Worm (Caenorhabditis elegans): ENCODE measurements around the gene Y37A1B.7.

Gene Y37A1B.7

DNA sequence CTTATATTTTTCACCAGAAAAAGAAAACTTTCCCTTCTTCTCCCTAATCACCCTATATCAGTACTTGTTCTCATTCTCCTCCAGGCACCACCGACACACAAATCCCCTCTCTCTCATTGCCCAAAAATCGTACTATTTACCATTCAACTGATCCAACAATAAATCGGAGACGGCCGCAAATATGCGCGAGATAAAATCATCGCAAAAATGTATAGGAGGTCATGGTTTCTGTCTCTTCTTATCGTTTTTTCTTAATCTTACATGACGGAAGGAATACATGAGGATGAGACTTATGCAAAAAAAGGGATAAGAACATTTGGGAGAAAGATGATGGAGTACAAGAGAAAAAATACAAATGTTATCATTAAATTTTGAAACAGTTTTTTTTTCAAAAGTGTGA, 42.8 kb upstream of the Y37A1B.7 start:
- TF ChIP-seq ztf-3 (GFP tag; optimal IDR thresholded peaks at IDR 0.05), result no peak
- TF ChIP-seq rcor-1 (GFP tag; IDR thresholded peaks at IDR 0.05), result no peak
- TF ChIP-seq madf-10 (tag; optimal IDR thresholded peaks at IDR 0.05), result no peak
- TF ChIP-seq let-526 (GFP tag; IDR thresholded peaks at IDR 0.05), result no peak
- TF ChIP-seq rpc-1 (optimal IDR thresholded peaks at IDR 0.05), result no peak
- no peak for TF ChIP-seq rpc-1 (tag; optimal IDR thresholded peaks at IDR 0.05)
- no peak for TF ChIP-seq snpc-3.4 (tag; optimal IDR thresholded peaks at IDR 0.05)
- no peak for TF ChIP-seq attf-6 (GFP tag; IDR thresholded peaks at IDR 0.05)
- TF ChIP-seq C17E4.6 (GFP tag; IDR thresholded peaks at IDR 0.05), result no peak
- TF ChIP-seq die-1 (tag; optimal IDR thresholded peaks at IDR 0.05), result no peak
- no peak for TF ChIP-seq repo-1 (tag; optimal IDR thresholded peaks at IDR 0.05)

DNA sequence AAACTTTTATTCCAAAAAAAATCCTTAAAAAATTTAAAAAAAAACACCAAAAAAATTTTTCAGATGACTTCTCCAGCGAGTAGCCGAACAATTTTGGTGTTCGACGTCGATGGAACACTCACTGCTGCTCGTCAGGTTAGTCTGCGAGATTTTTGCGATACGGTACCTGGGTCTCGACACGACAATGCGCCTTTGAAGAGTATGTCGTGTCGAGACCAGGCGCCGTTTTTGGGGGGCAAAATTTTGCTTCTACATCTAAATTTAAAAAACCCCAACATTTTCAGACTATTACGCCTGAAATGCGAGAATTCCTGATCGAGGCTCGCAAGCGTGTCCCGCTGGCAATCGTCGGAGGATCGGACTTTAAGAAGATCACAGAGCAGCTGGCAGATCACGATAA, 39.9 kb upstream of the Y37A1B.7 start, which contains the start of gene F52B11.2:
TSS of gene F52B11.2 (plus strand) at position 64 of the 400 bp plus-strand sequence.
- TF ChIP-seq cebp-1 (GFP tag; IDR thresholded peaks at IDR 0.05), result no peak
- TF ChIP-seq cebp-1 (tag; optimal IDR thresholded peaks at IDR 0.05), result peak; percentile 17
- no peak for TF ChIP-seq somi-1 (GFP tag; optimal IDR thresholded peaks at IDR 0.05)
- no peak for TF ChIP-seq sea-2 (GFP tag; IDR thresholded peaks at IDR 0.05)
- 0 out of 2 replicates have a peak, but pooled peaks have one; percentile 37 for TF ChIP-seq ceh-58 (GFP tag; IDR thresholded peaks at IDR 0.05)
- TF ChIP-seq F49E8.2 (tag; optimal IDR thresholded peaks at IDR 0.05; ENCODE audit: insufficient read depth), result peak; percentile 46
- 0 out of 2 replicates have a peak, but pooled peaks have one; percentile 31 for TF ChIP-seq B0336.3 (GFP tag; IDR thresholded peaks at IDR 0.05)
- TF ChIP-seq Y56A3A.18 (GFP tag; IDR thresholded peaks at IDR 0.05), result no peak
- TF ChIP-seq mcd-1 (GFP tag; IDR thresholded peaks at IDR 0.05), result no peak
- TF ChIP-seq snpc-3.4 (tag; optimal IDR thresholded peaks at IDR 0.05), result no peak
- no peak for TF ChIP-seq ceh-79 (tag; optimal IDR thresholded peaks at IDR 0.05)
- TF ChIP-seq tlf-1 (GFP tag; optimal IDR thresholded peaks at IDR 0.05), result no peak
- TF ChIP-seq chd-7 (tag; optimal IDR thresholded peaks at IDR 0.05), result peak; percentile 8
- TF ChIP-seq lir-1 (GFP tag; conservative IDR thresholded peaks at IDR 0.05), result no peak
- no peak for TF ChIP-seq lsl-1 (GFP tag; optimal IDR thresholded peaks at IDR 0.05)
- TF ChIP-seq let-526 (GFP tag; IDR thresholded peaks at IDR 0.05), result 0 out of 2 replicates have a peak, but pooled peaks have one; percentile 26
- no peak for TF ChIP-seq sptf-2 (GFP tag; optimal IDR thresholded peaks at IDR 0.05)
- no peak for TF ChIP-seq lin-26 (GFP tag; IDR thresholded peaks at IDR 0.05)
- no peak for TF ChIP-seq let-607 (tag; optimal IDR thresholded peaks at IDR 0.05)
- no peak for TF ChIP-seq F57C9.4 (tag; optimal IDR thresholded peaks at IDR 0.05)
- 0 out of 2 replicates have a peak, but pooled peaks have one; percentile 16 for TF ChIP-seq pbrm-1 (GFP tag; IDR thresholded peaks at IDR 0.05)
- TF ChIP-seq ccch-3 (GFP tag; optimal IDR thresholded peaks at IDR 0.05), result no peak
- no peak for TF ChIP-seq F39B2.1 (GFP tag; IDR thresholded peaks at IDR 0.05)
- TF ChIP-seq mel-28 (tag; optimal IDR thresholded peaks at IDR 0.05; ENCODE audit: borderline replicate concordance), result no peak
- no peak for TF ChIP-seq B0035.1 (tag; optimal IDR thresholded peaks at IDR 0.05)
- no peak for TF ChIP-seq hlh-26 (GFP tag; conservative IDR thresholded peaks at IDR 0.05)
- peak; percentile 19 for TF ChIP-seq ceh-100 (GFP tag; IDR thresholded peaks at IDR 0.05)
- no peak for TF ChIP-seq F22D6.2 (tag; optimal IDR thresholded peaks at IDR 0.05)
- no peak for TF ChIP-seq F57A8.1 (GFP tag; optimal IDR thresholded peaks at IDR 0.05)
- no peak for TF ChIP-seq Y67H2A.10 (GFP tag; conservative IDR thresholded peaks at IDR 0.05)
- TF ChIP-seq aptf-3 (GFP tag; IDR thresholded peaks at IDR 0.05), result no peak
- TF ChIP-seq aptf-2 (GFP tag; conservative IDR thresholded peaks at IDR 0.05), result no peak
- TF ChIP-seq nfyb-1 (GFP tag; IDR thresholded peaks at IDR 0.05), result peak; percentile 52; the same call in 1 of the 2 replicates
- peak; percentile 81; the same call in 1 of the 2 replicates for TF ChIP-seq Y79H2A.3 (GFP tag; conservative IDR thresholded peaks at IDR 0.05)
- TF ChIP-seq repo-1 (tag; optimal IDR thresholded peaks at IDR 0.05), result peak; percentile 36
- no peak for TF ChIP-seq C06A6.2 (GFP tag; conservative IDR thresholded peaks at IDR 0.05)
- peak; percentile 34 for TF ChIP-seq hrde-1 (tag; optimal IDR thresholded peaks at IDR 0.05; ENCODE audit: borderline replicate concordance)
- TF ChIP-seq efl-1 (GFP tag; optimal IDR thresholded peaks at IDR 0.05), result no peak
- no peak for TF ChIP-seq Y53G8AR.9 (GFP tag; conservative IDR thresholded peaks at IDR 0.05)
- no peak for TF ChIP-seq mxl-1 (tag; optimal IDR thresholded peaks at IDR 0.05)

All from whole organism, young adult.